Worm (Caenorhabditis elegans) whole organism, late embryonic: ENCODE measurements around the gene M195.2.

Experiments used
- Y22D7AL.16 ChIP-seq: sonication (generic microtip); optimal IDR thresholded peaks from 2 replicates; lab custom pipeline; 2016; ENCODE audit warnings: missing genetic modification characterization, missing compliant biosample characterization
- dve-1 ChIP-seq: sonication (generic microtip); optimal IDR thresholded peaks from 2 replicates; lab custom pipeline; 2017; ENCODE audit warnings: antibody characterized with exemption, mild to moderate bottlenecking, missing genetic modification characterization, missing compliant biosample characterization
- odd-2 ChIP-seq: sonication (generic microtip); optimal IDR thresholded peaks from 2 replicates; lab custom pipeline; 2017; ENCODE audit warnings: antibody characterized with exemption, mild to moderate bottlenecking, missing genetic modification characterization, missing compliant biosample characterization
- pax-1 ChIP-seq: fragments of 150-350 bp; optimal IDR thresholded peaks from 2 replicates; lab custom pipeline; 2014; ENCODE audit warnings: missing biosample characterization, missing genetic modification characterization
- tbx-2 ChIP-seq: sonication (generic microtip); optimal IDR thresholded peaks from 2 replicates; lab custom pipeline; 2016; ENCODE audit warnings: missing genetic modification characterization, missing compliant biosample characterization

DNA sequence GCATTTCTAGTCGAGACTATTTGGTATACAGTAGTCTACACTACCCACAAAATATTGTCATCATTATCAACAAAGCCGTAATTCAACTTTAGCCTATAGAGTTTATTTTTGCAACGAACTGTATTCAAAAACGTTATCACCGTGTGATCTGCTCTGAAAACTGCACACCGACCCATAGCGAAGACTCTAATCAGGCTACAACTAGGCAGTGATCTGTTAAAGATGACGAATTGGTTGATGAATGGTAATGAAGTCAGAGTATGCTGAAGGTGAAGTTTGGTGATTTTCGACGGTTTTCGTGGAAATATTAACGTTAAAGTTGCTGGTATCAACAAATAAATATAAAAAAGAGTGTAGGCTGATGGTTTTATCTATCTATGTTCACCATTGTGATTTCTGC is 26.3 kb downstream of the M195.2 start:
- no peak for TF ChIP-seq Y22D7AL.16 (tag; lab: Kevin White, UChicago)
- no peak for TF ChIP-seq tbx-2 (tag; lab: Kevin White, UChicago)
- no peak for TF ChIP-seq odd-2
- no peak for TF ChIP-seq dve-1
- TF ChIP-seq pax-1 (tag; lab: Kevin White, UChicago) = no peak
